Worm (Caenorhabditis elegans): ENCODE data around the gene dhgd-1.

Gene dhgd-1

ce11 chrII:11545299-11545951 lies 6.5 kb downstream of the dhgd-1 start, which contains the start of gene dnj-13 (continued):
- TF ChIP-seq mxl-2 (GFP tag; conservative IDR thresholded peaks at IDR 0.05) (peak; percentile 55; the same call in 1 of the 2 replicates), lin-38 (GFP tag; IDR thresholded peaks at IDR 0.05) (peak; percentile 99), dmd-8 (GFP tag; IDR thresholded peaks at IDR 0.05) (peak; percentile 84), nhr-6 (tag; optimal IDR thresholded peaks at IDR 0.05) (peak; percentile 80), duxl-1 (tag; optimal IDR thresholded peaks at IDR 0.05; ENCODE audit: poor library complexity) (peak; percentile 95), ceh-32 (tag; optimal IDR thresholded peaks at IDR 0.05; ENCODE audit: poor library complexity) (peak; percentile 28), T26A8.4 (GFP tag; IDR thresholded peaks at IDR 0.05) (peak; percentile 97), F44E2.7 (GFP tag; IDR thresholded peaks at IDR 0.05) (no peak), hmg-1.1 (GFP tag; IDR thresholded peaks at IDR 0.05) (peak; percentile 97), nhr-41 (GFP tag; IDR thresholded peaks at IDR 0.05) (peak; percentile 94), ceh-20 (GFP tag; IDR thresholded peaks at IDR 0.05) (peak; percentile 96), Y5F2A.4 (GFP tag; optimal IDR thresholded peaks at IDR 0.05) (peak; percentile 89), pha-4 (GFP tag; IDR thresholded peaks at IDR 0.05) (peak; percentile 98), pha-4 (tag; optimal IDR thresholded peaks at IDR 0.05) (peak; percentile 89), daf-19 (GFP tag; conservative IDR thresholded peaks at IDR 0.05) (no peak), Y75B8A.6 (GFP tag; IDR thresholded peaks at IDR 0.05) (peak; percentile 90; the same call in 1 of the 2 replicates), mes-2 (tag; optimal IDR thresholded peaks at IDR 0.05; ENCODE audit: poor library complexity, severe bottlenecking) (peak; percentile 94), dpl-1 (GFP tag; optimal IDR thresholded peaks at IDR 0.05) (peak; percentile 78), lir-3 (tag; optimal IDR thresholded peaks at IDR 0.05) (peak; percentile 12), unc-62 (GFP tag; optimal IDR thresholded peaks at IDR 0.05 in 1 of 2) (peak in 1 of 2 experiments; percentile 84), unc-62 (tag; optimal IDR thresholded peaks at IDR 0.05) (no peak), vab-7 (GFP tag; IDR thresholded peaks at IDR 0.05) (peak; percentile 85), lim-7 (GFP tag; IDR thresholded peaks at IDR 0.05) (peak; percentile 66), dmd-9 (GFP tag; IDR thresholded peaks at IDR 0.05) (peak; percentile 79), skn-1 (tag; optimal IDR thresholded peaks at IDR 0.05) (no peak), unc-39 (tag; optimal IDR thresholded peaks at IDR 0.05) (no peak), nhr-111 (GFP tag; optimal IDR thresholded peaks at IDR 0.05) (peak; percentile 96), pqm-1 (tag; optimal IDR thresholded peaks at IDR 0.05) (no peak), nhr-48 (tag; optimal IDR thresholded peaks at IDR 0.05) (peak; percentile 89), daf-8 (GFP tag; IDR thresholded peaks at IDR 0.05) (no peak), Y48G9A.11 (GFP tag; IDR thresholded peaks at IDR 0.05) (peak; percentile 86), Y105C5A.15 (GFP tag; IDR thresholded peaks at IDR 0.05) (peak; percentile 65; the same call in 1 of the 2 replicates), php-3 (GFP tag; IDR thresholded peaks at IDR 0.05) (peak; percentile 96), sdz-12 (GFP tag; optimal IDR thresholded peaks at IDR 0.05) (peak; percentile 95), ceh-44 (GFP tag; IDR thresholded peaks at IDR 0.05) (peak; percentile 92), nhr-102 (tag; optimal IDR thresholded peaks at IDR 0.05) (peak; percentile 93), nhr-42 (GFP tag; IDR thresholded peaks at IDR 0.05) (peak; percentile 95), madf-5 (GFP tag; IDR thresholded peaks at IDR 0.05) (peak; percentile 87 to 91; a peak in 3 of 4 replicates), hlh-30 (tag; optimal IDR thresholded peaks at IDR 0.05; ENCODE audit: insufficient read depth) (peak; percentile 96), F49E8.2 (tag; optimal IDR thresholded peaks at IDR 0.05; ENCODE audit: borderline replicate concordance) (peak; percentile 94), ZK337.2 (GFP tag; IDR thresholded peaks at IDR 0.05) (no peak), zip-2 (tag; optimal IDR thresholded peaks at IDR 0.05) (peak; percentile 79), zfp-3 (GFP tag; conservative IDR thresholded peaks at IDR 0.05) (peak; percentile 98), spr-3 (GFP tag; optimal IDR thresholded peaks at IDR 0.05) (peak; percentile 94), lin-13 (GFP tag; optimal IDR thresholded peaks at IDR 0.05) (peak; percentile 91), ama-1 (optimal IDR thresholded peaks at IDR 0.05) (peak; percentile 71), ZK546.5 (tag; optimal IDR thresholded peaks at IDR 0.05) (no peak), ctbp-1 (GFP tag; IDR thresholded peaks at IDR 0.05) (peak; percentile 95), jun-1 (tag; optimal IDR thresholded peaks at IDR 0.05) (peak; percentile 87), aly-2 (tag; optimal IDR thresholded peaks at IDR 0.05) (no peak)
